Worm (Caenorhabditis elegans) whole organism, L4 larva: ENCODE measurements around the gene aqp-5.

Source experiments
- F26F4.8 ChIP-seq: fragments of 200-800 bp; sonication (Bioruptor generic); conservative IDR thresholded peaks from 2 replicates; pipeline ENCODE4 v1.3.6; 2022; ENCODE audit warnings: missing genetic modification characterization, missing compliant biosample characterization
- F37D6.2 ChIP-seq: sonication (generic microtip); optimal IDR thresholded peaks from 2 replicates; lab custom pipeline; 2016; ENCODE audit warnings: mild to moderate bottlenecking, missing genetic modification characterization, missing compliant biosample characterization
- F44E2.7 ChIP-seq: fragments of 200-800 bp; sonication (Bioruptor generic); IDR thresholded peaks from 2 replicates; pipeline ENCODE4 v2.1.2; 2022; ENCODE audit warnings: missing genetic modification characterization, missing compliant biosample characterization
- T26A8.4 ChIP-seq: fragments of 200-800 bp; sonication (Bioruptor generic); IDR thresholded peaks from 2 replicates; pipeline ENCODE4 v1.3.6; 2022; ENCODE audit warnings: missing genetic modification characterization, missing compliant biosample characterization
- Y105C5A.15 ChIP-seq: fragments of 200-800 bp; sonication (Bioruptor generic); IDR thresholded peaks from 2 replicates; pipeline ENCODE4 v1.3.6; 2022; ENCODE audit warnings: missing genetic modification characterization, missing compliant biosample characterization
- aha-1 ChIP-seq: fragments of 150-350 bp; peaks from one replicate; lab custom pipeline; 2014; ENCODE audit warnings: missing biosample characterization, missing genetic modification characterization
- ama-1 ChIP-seq: fragments of 150-350 bp; optimal IDR thresholded peaks from 2 replicates; lab custom pipeline; 2014; ENCODE audit warnings: inconsistent platforms, mixed read lengths
- arid-1 ChIP-seq: fragments of 200-800 bp; sonication (Bioruptor generic); conservative IDR thresholded peaks from 2 replicates; pipeline ENCODE4 v1.3.6; 2022; ENCODE audit warnings: missing genetic modification reagents, missing genetic modification characterization, missing compliant biosample characterization
- ceh-20 ChIP-seq: fragments of 200-800 bp; sonication (Bioruptor generic); IDR thresholded peaks from 2 replicates; pipeline ENCODE4 v1.3.6; 2022; ENCODE audit warnings: missing genetic modification reagents, missing genetic modification characterization, missing compliant biosample characterization
- ceh-28 ChIP-seq: fragments of 150-350 bp; optimal IDR thresholded peaks from 2 replicates; lab custom pipeline; 2014; ENCODE audit warnings: missing biosample characterization, missing genetic modification reagents, missing genetic modification characterization
- ceh-82 ChIP-seq: sonication (generic microtip); optimal IDR thresholded peaks from 2 replicates; lab custom pipeline; 2017; ENCODE audit warnings: missing biosample characterization, missing genetic modification characterization
- ces-1 ChIP-seq: fragments of 150-350 bp; sonication (generic microtip); optimal IDR thresholded peaks from 4 replicates; lab custom pipeline; 2014; ENCODE audit warnings: missing biosample characterization, missing genetic modification reagents, missing genetic modification characterization
- daf-16 ChIP-seq, 3 experiments: sonication (generic microtip); optimal IDR thresholded peaks; 2 replicates each; lab custom pipeline; 2016 to 2017; ENCODE audit warnings: missing genetic modification characterization in 3 of 3, missing genetic modification reagents in 3 of 3, mild to moderate bottlenecking in 2 of 3, missing compliant biosample characterization in 2 of 3, missing biosample characterization in 1 of 3, moderate library complexity in 1 of 3
- daf-8 ChIP-seq: fragments of 200-800 bp; sonication (Bioruptor generic); IDR thresholded peaks from 2 replicates; pipeline ENCODE4 v1.3.6; 2022; ENCODE audit warnings: missing genetic modification characterization, missing compliant biosample characterization
- dmd-6 ChIP-seq: fragments of 200-800 bp; sonication (Bioruptor generic); IDR thresholded peaks from 2 replicates; pipeline ENCODE4 v1.3.6; 2022; ENCODE audit warnings: missing genetic modification reagents, missing genetic modification characterization, missing compliant biosample characterization
- duxl-1 ChIP-seq: sonication (generic microtip); optimal IDR thresholded peaks from 2 replicates; lab custom pipeline; 2016; ENCODE audit warnings: mild to moderate bottlenecking, missing genetic modification characterization, moderate library complexity, missing compliant biosample characterization; ENCODE audit not compliant: poor library complexity
- egl-27 ChIP-seq: sonication (generic microtip); optimal IDR thresholded peaks from 3 replicates; lab custom pipeline; 2017; ENCODE audit warnings: missing biosample characterization, missing genetic modification reagents, missing genetic modification characterization
- egl-43 ChIP-seq: fragments of 200-800 bp; sonication (Bioruptor generic); IDR thresholded peaks from 2 replicates; pipeline ENCODE4 v1.3.6; 2022; ENCODE audit warnings: missing genetic modification reagents, missing genetic modification characterization, missing compliant biosample characterization
- hif-1 ChIP-seq, 2 experiments: sonication (generic microtip); optimal IDR thresholded peaks; 2 replicates each; lab custom pipeline; 2016 to 2017; ENCODE audit warnings: missing compliant biosample characterization in 2 of 2, missing genetic modification characterization in 2 of 2, missing genetic modification reagents in 2 of 2, missing genotype in 2 of 2, mild to moderate bottlenecking in 1 of 2
- hlh-30 ChIP-seq: sonication (generic microtip); optimal IDR thresholded peaks from 2 replicates; lab custom pipeline; 2017; ENCODE audit warnings: antibody characterized with exemption, mild to moderate bottlenecking, missing genetic modification characterization, missing compliant biosample characterization; ENCODE audit not compliant: insufficient read depth
- hmg-1.1 ChIP-seq: fragments of 200-800 bp; sonication (Bioruptor generic); IDR thresholded peaks from 2 replicates; pipeline ENCODE4 v1.3.6; 2022; ENCODE audit warnings: missing genetic modification reagents, missing genetic modification characterization, missing compliant biosample characterization
- lim-7 ChIP-seq: fragments of 200-800 bp; sonication (Bioruptor generic); IDR thresholded peaks from 2 replicates; pipeline ENCODE4 v1.3.6; 2022; ENCODE audit warnings: missing genetic modification characterization, missing compliant biosample characterization
- lin-13 ChIP-seq: fragments of 150-350 bp; optimal IDR thresholded peaks from 2 replicates; lab custom pipeline; 2014; ENCODE audit warnings: missing biosample characterization, missing genetic modification reagents, missing genetic modification characterization
- mdl-1 ChIP-seq, 2 experiments: fragments of 150-350 bp in 1 of 2; sonication (generic microtip) in 1 of 2; optimal IDR thresholded peaks; 2 replicates each; lab custom pipeline; 2014 to 2017; ENCODE audit warnings: missing biosample characterization in 2 of 2, missing genetic modification characterization in 2 of 2
- mes-2 ChIP-seq: sonication (generic microtip); optimal IDR thresholded peaks from 2 replicates; lab custom pipeline; 2016; ENCODE audit warnings: missing genotype, mild to moderate bottlenecking, missing genetic modification characterization, missing compliant biosample characterization; ENCODE audit not compliant: poor library complexity, severe bottlenecking
- mxl-2 ChIP-seq: fragments of 200-800 bp; sonication (Bioruptor generic); conservative IDR thresholded peaks from 2 replicates; pipeline ENCODE4 v1.3.6; 2022; ENCODE audit warnings: missing genetic modification reagents, missing genetic modification characterization, missing compliant biosample characterization
- mxl-3 ChIP-seq: fragments of 200-800 bp; sonication (Bioruptor generic); optimal IDR thresholded peaks from 2 replicates; lab custom pipeline; 2018; ENCODE audit warnings: mild to moderate bottlenecking, missing genetic modification characterization, missing compliant biosample characterization
- nhr-10 ChIP-seq: fragments of 150-350 bp; optimal IDR thresholded peaks from 2 replicates; lab custom pipeline; 2014; ENCODE audit warnings: missing biosample characterization, missing genetic modification characterization
- nhr-11 ChIP-seq: fragments of 150-350 bp; optimal IDR thresholded peaks from 2 replicates; lab custom pipeline; 2014; ENCODE audit warnings: missing biosample characterization, missing genetic modification characterization
- nhr-25 ChIP-seq: sonication (generic microtip); optimal IDR thresholded peaks from 2 replicates; lab custom pipeline; 2017; ENCODE audit warnings: missing genetic modification characterization, mild to moderate bottlenecking, missing compliant biosample characterization, antibody characterized with exemption, moderate library complexity, borderline replicate concordance; ENCODE audit not compliant: insufficient read depth
- nhr-28 ChIP-seq: fragments of 150-350 bp; optimal IDR thresholded peaks from 2 replicates; lab custom pipeline; 2014; ENCODE audit warnings: missing biosample characterization, missing genetic modification characterization
- nhr-76 ChIP-seq: fragments of 150-350 bp; optimal IDR thresholded peaks from 2 replicates; lab custom pipeline; 2014; ENCODE audit warnings: missing biosample characterization, missing genetic modification characterization
- pha-4 ChIP-seq, 2 experiments: fragments of 150-350 bp in 1 of 2; fragments of 200-800 bp in 1 of 2; sonication (Bioruptor generic) in 1 of 2; IDR thresholded peaks in 1 of 2; optimal IDR thresholded peaks in 1 of 2; 2 replicates each; pipeline versions ENCODE4 v1.3.6 to Lab custom; 2014 to 2022; ENCODE audit warnings: missing genetic modification characterization in 2 of 2, missing genetic modification reagents in 2 of 2, missing biosample characterization in 1 of 2, missing compliant biosample characterization in 1 of 2
- saeg-2 ChIP-seq: fragments of 200-800 bp; sonication (Bioruptor generic); IDR thresholded peaks from 2 replicates; pipeline ENCODE4 v1.3.6; 2022; ENCODE audit warnings: missing genetic modification reagents, missing genetic modification characterization, missing compliant biosample characterization
- sdz-12 ChIP-seq: fragments of 200-800 bp; sonication (Bioruptor generic); optimal IDR thresholded peaks from 2 replicates; lab custom pipeline; 2018; ENCODE audit warnings: mild to moderate bottlenecking, missing genetic modification characterization, missing compliant biosample characterization
- set-16 ChIP-seq: fragments of 200-800 bp; sonication (Bioruptor generic); IDR thresholded peaks from 2 replicates; pipeline ENCODE4 v1.3.6; 2022; ENCODE audit warnings: missing genetic modification reagents, missing genetic modification characterization, missing compliant biosample characterization
- skn-1 ChIP-seq: fragments of 150-350 bp; optimal IDR thresholded peaks from 2 replicates; lab custom pipeline; 2014; ENCODE audit warnings: missing biosample characterization, missing genetic modification characterization
- snpc-1.2 ChIP-seq: fragments of 200-800 bp; sonication (Bioruptor generic); IDR thresholded peaks from 2 replicates; pipeline ENCODE4 v1.3.6; 2022; ENCODE audit warnings: missing genetic modification reagents, missing genetic modification characterization, missing compliant biosample characterization
- tag-97 ChIP-seq: fragments of 200-800 bp; sonication (Bioruptor generic); IDR thresholded peaks from 2 replicates; pipeline ENCODE4 v1.3.6; 2022; ENCODE audit warnings: missing genetic modification characterization, missing compliant biosample characterization
- tra-1 ChIP-seq: fragments of 200-800 bp; sonication (Bioruptor generic); IDR thresholded peaks from 2 replicates; pipeline ENCODE4 v1.3.6; 2022; ENCODE audit warnings: missing genetic modification reagents, missing genetic modification characterization, missing compliant biosample characterization
- unc-62 ChIP-seq, 3 experiments: fragments of 150-350 bp in 1 of 3; sonication (generic microtip); optimal IDR thresholded peaks in 2 of 3; peaks in 1 of 3; 1 replicate in 1 of 3; 2 replicates in 2 of 3; lab custom pipeline; 2014 to 2017; ENCODE audit warnings: missing biosample characterization in 3 of 3, missing genetic modification characterization in 3 of 3, missing genetic modification reagents in 3 of 3, missing genotype in 1 of 3
- zfp-2 ChIP-seq: sonication (generic microtip); optimal IDR thresholded peaks from 2 replicates; lab custom pipeline; 2016; ENCODE audit warnings: mild to moderate bottlenecking, missing genetic modification characterization, missing compliant biosample characterization
- zfp-3 ChIP-seq: fragments of 200-800 bp; sonication (Bioruptor generic); conservative IDR thresholded peaks from 2 replicates; pipeline ENCODE4 v1.3.6; 2022; ENCODE audit warnings: missing genetic modification reagents, missing genetic modification characterization, missing compliant biosample characterization
- zip-2 ChIP-seq: fragments of 150-350 bp; optimal IDR thresholded peaks from 2 replicates; lab custom pipeline; 2014; ENCODE audit warnings: missing biosample characterization, missing genetic modification characterization
- ztf-7 ChIP-seq: fragments of 150-350 bp; optimal IDR thresholded peaks from 2 replicates; lab custom pipeline; 2014; ENCODE audit warnings: missing biosample characterization, missing genetic modification characterization

The aqp-5 gene

DNA sequence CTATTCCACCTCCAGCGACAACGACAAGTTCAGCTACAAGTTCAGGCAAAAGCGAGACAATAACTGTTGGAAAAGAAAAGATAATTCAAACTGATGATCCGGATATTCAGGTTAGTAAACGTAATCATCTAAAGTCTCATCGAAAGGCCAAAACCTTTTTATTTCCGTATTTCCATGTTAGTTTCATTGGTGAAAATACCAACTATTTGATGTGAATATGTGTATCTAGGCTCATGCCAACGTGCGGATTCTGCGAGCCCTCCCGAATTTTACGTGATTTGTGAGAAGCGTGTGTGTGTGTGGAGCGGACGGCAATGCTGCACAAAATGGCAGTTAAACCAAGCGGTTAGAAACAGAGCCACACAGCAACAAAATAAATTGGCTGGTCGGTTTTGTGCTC lies 20.5 kb upstream of the aqp-5 start (continued):
- TF ChIP-seq mes-2: no peak
- TF ChIP-seq, all 104 proteins: peak for 6

DNA sequence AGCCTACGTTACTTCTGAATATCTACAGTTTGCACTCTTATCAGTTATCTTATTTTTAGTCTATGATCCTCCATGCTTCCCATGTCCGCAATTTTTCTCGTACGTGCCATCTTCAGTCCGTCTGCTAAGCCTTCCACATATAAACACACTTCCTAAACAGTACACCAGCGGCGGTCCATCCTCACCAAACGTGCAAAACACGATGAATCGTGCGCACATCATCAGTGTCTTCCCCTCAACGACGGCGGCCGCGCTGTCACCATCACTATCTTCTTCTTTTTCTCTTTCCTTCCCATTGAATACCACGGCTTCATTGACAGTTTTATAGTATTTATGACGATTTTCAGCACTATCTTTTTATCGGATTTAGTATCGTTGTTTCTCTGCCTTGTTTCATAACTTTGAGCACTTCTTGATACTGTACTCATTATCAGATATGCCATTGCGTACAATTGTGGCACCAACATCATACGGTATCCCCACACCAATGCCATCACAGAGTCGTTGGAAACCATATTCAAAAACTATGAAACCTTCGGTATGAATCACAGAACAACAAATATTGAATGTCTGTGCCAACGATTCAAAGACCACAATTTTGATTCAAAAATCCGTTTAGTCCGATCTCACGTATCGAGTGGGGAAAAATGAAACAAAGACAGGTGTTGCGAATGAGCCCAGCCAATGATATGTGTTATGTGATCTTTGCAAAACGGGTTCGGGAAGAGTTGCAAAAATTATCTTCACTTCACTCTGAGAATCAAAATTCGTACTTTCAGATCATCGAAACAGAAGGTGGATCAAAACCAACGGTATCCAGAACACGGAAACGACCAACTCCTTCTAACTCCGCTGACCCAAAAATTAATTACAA lies 18.4 kb upstream of the aqp-5 start:
- TF ChIP-seq F26F4.8 (GFP tag; lab: Robert Waterston, UW): no peak
- no peak for TF ChIP-seq F37D6.2
- TF ChIP-seq ceh-82 (tag; lab: Kevin White, UChicago): no peak
- TF ChIP-seq daf-8 (GFP tag; lab: Robert Waterston, UW): no peak
- TF ChIP-seq nhr-76 (tag; lab: Kevin White, UChicago): no peak
- TF ChIP-seq zip-2 (tag; lab: Kevin White, UChicago): no peak
- TF ChIP-seq mdl-1 (tag; optimal IDR thresholded peaks at IDR 0.05; lab: Kevin White, UChicago): no peak
- TF ChIP-seq egl-27 (tag; lab: Kevin White, UChicago): no peak
- no peak for TF ChIP-seq hmg-1.1 (GFP tag; lab: Robert Waterston, UW)
- TF ChIP-seq dmd-6: no peak
- TF ChIP-seq set-16 (GFP tag; lab: Robert Waterston, UW): no peak
- TF ChIP-seq mxl-3 (GFP tag; lab: Kevin White, UChicago): no peak
- TF ChIP-seq snpc-1.2: no peak
- TF ChIP-seq egl-43 (GFP tag; lab: Robert Waterston, UW): no peak
- TF ChIP-seq hif-1 (tag; optimal IDR thresholded peaks at IDR 0.05; lab: Kevin White, UChicago): peak; percentile 49 to 81
- no peak for TF ChIP-seq mes-2
- TF ChIP-seq saeg-2 (GFP tag; lab: Robert Waterston, UW): no peak
- peak; percentile 95 for TF ChIP-seq aha-1
- TF ChIP-seq hlh-30 (tag; lab: Kevin White, UChicago): no peak
- TF ChIP-seq mxl-2: no peak
- TF ChIP-seq arid-1 (GFP tag; lab: Robert Waterston, UW): no peak
- TF ChIP-seq nhr-11: no peak
- TF ChIP-seq lin-13: no peak
- TF ChIP-seq unc-62 (GFP tag; optimal IDR thresholded peaks at IDR 0.05 in 1 of 2; lab: Kevin White, UChicago): peak in 1 of 2 experiments; percentile 31
- no peak for TF ChIP-seq unc-62 (tag; optimal IDR thresholded peaks at IDR 0.05; lab: Kevin White, UChicago)
- TF ChIP-seq zfp-3: no peak
- no peak for TF ChIP-seq zfp-2 (tag; lab: Kevin White, UChicago)
- TF ChIP-seq ceh-20 (GFP tag; lab: Robert Waterston, UW): no peak
- TF ChIP-seq ama-1: no peak
- TF ChIP-seq Y105C5A.15 (GFP tag; lab: Robert Waterston, UW): no peak
- no peak for TF ChIP-seq lim-7
- TF ChIP-seq nhr-25 (tag; lab: Kevin White, UChicago): no peak
- TF ChIP-seq ces-1 (GFP tag; lab: Kevin White, UChicago): no peak
- TF ChIP-seq nhr-10 (tag; lab: Kevin White, UChicago): no peak
- no peak for TF ChIP-seq duxl-1 (tag; lab: Kevin White, UChicago)
- TF ChIP-seq nhr-28 (tag; lab: Kevin White, UChicago): peak; percentile 0
- TF ChIP-seq, all 104 proteins: peak for 4

DNA sequence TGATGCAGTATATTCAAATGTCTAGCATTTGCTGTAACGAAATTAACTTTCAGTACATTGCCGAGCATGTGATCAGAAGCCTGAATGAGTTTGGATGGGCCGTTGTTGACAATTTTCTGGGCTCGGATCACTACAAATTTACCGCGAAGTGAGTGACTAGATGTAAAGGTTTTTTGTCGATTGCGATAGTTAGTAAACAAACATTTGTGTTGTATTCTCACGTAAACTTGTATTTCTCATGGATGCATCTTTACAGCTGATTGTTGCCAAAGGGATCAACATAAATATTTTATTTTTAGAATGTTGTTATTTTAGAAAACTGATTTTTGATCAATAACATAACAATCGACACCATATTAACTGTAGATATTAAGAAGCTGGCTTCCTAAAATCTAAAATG lies 17.5 kb upstream of the aqp-5 start:
- no peak for TF ChIP-seq set-16 (GFP tag; lab: Robert Waterston, UW)
- no peak for TF ChIP-seq F44E2.7 (GFP tag; lab: Robert Waterston, UW)
- peak; percentile 37 for TF ChIP-seq aha-1
- TF ChIP-seq T26A8.4 (GFP tag; lab: Robert Waterston, UW): 0 out of 2 replicates have a peak, but pooled peaks have one; percentile 12
- peak; percentile 48 to 87 for TF ChIP-seq hif-1 (tag; optimal IDR thresholded peaks at IDR 0.05; lab: Kevin White, UChicago)
- TF ChIP-seq pha-4 (GFP tag; IDR thresholded peaks at IDR 0.05; lab: Robert Waterston, UW): no peak
- TF ChIP-seq pha-4 (tag; optimal IDR thresholded peaks at IDR 0.05; lab: Kevin White, UChicago): peak; percentile 51
- no peak for TF ChIP-seq mxl-2
- no peak for TF ChIP-seq mxl-3 (GFP tag; lab: Kevin White, UChicago)
- TF ChIP-seq daf-16 (GFP tag; optimal IDR thresholded peaks at IDR 0.05; lab: Kevin White, UChicago): peak in 1 of 2 experiments; percentile 76
- no peak for TF ChIP-seq daf-16 (tag; optimal IDR thresholded peaks at IDR 0.05; lab: Kevin White, UChicago)
- TF ChIP-seq ztf-7 (tag; lab: Kevin White, UChicago): no peak
- TF ChIP-seq sdz-12: no peak
- no peak for TF ChIP-seq F37D6.2
- TF ChIP-seq tra-1 (GFP tag; lab: Robert Waterston, UW): no peak
- no peak for TF ChIP-seq F26F4.8 (GFP tag; lab: Robert Waterston, UW)
- no peak for TF ChIP-seq zip-2 (tag; lab: Kevin White, UChicago)
- no peak for TF ChIP-seq tag-97 (GFP tag; lab: Robert Waterston, UW)
- no peak for TF ChIP-seq skn-1 (tag; lab: Kevin White, UChicago)
- TF ChIP-seq ceh-28 (tag; lab: Kevin White, UChicago): no peak
